Fruit fly (Drosophila melanogaster) whole organism, pupa: ENCODE measurements around the gene Tailor.

Experiments
- CG10348 ChIP-seq: fragments of 200-800 bp; sonication (Bioruptor generic); IDR thresholded peaks from 2 replicates; pipeline ENCODE4 v1.3.6; 2022; ENCODE audit warnings: missing biosample characterization, missing genetic modification characterization
- CG12605 ChIP-seq: fragments of 200-800 bp; sonication (Bioruptor generic); IDR thresholded peaks from 2 replicates; pipeline ENCODE4 v1.3.6; 2022; ENCODE audit warnings: missing biosample characterization, missing genetic modification characterization
- CG13204 ChIP-seq: fragments of 200-800 bp; sonication (Bioruptor generic); optimal IDR thresholded peaks from 2 replicates; lab custom pipeline; 2018; ENCODE audit warnings: missing biosample characterization, mild to moderate bottlenecking, missing genetic modification characterization, moderate library complexity
- CG14655 ChIP-seq: fragments of 200-800 bp; sonication (Bioruptor generic); optimal IDR thresholded peaks from 3 replicates; lab custom pipeline; 2017; ENCODE audit warnings: mild to moderate bottlenecking, missing biosample characterization, missing genetic modification reagents, missing genetic modification characterization
- CG15710 ChIP-seq: fragments of 200-800 bp; sonication (Bioruptor generic); optimal IDR thresholded peaks from 2 replicates; lab custom pipeline; 2018; ENCODE audit warnings: missing biosample characterization, mild to moderate bottlenecking, missing genetic modification characterization, moderate library complexity
- CG17806 ChIP-seq: fragments of 200-800 bp; sonication (Bioruptor generic); optimal IDR thresholded peaks from 2 replicates; lab custom pipeline; 2018; ENCODE audit warnings: missing biosample characterization, mild to moderate bottlenecking, missing genetic modification characterization, moderate library complexity
- CG32121 ChIP-seq: fragments of 200-800 bp; sonication (Bioruptor generic); IDR thresholded peaks from 2 replicates; pipeline ENCODE4 v1.3.6; 2022; ENCODE audit warnings: missing biosample characterization, missing genetic modification characterization
- CG34367 ChIP-seq: fragments of 200-800 bp; sonication (Bioruptor generic); optimal IDR thresholded peaks from 2 replicates; lab custom pipeline; 2018; ENCODE audit warnings: missing biosample characterization, mild to moderate bottlenecking, missing genetic modification characterization
- CG4496 ChIP-seq: fragments of 200-800 bp; sonication (Bioruptor generic); IDR thresholded peaks from 3 replicates; pipeline ENCODE4 v1.3.6; 2022; ENCODE audit warnings: missing biosample characterization, missing genetic modification characterization
- CG8159 ChIP-seq: fragments of 200-800 bp; sonication (Bioruptor generic); optimal IDR thresholded peaks from 3 replicates; lab custom pipeline; 2018; ENCODE audit warnings: missing biosample characterization, mild to moderate bottlenecking, missing genetic modification characterization, moderate library complexity
- CG9948 ChIP-seq: fragments of 200-800 bp; sonication (Bioruptor generic); optimal IDR thresholded peaks from 2 replicates; lab custom pipeline; 2018; ENCODE audit warnings: missing biosample characterization, mild to moderate bottlenecking, missing genetic modification characterization, moderate library complexity
- Snoo ChIP-seq: fragments of 200-800 bp; sonication (Bioruptor generic); optimal IDR thresholded peaks from 3 replicates; lab custom pipeline; 2017; ENCODE audit warnings: missing biosample characterization, mild to moderate bottlenecking, missing genetic modification characterization, inconsistent platforms
- rn ChIP-seq: fragments of 200-800 bp; sonication (Bioruptor generic); IDR thresholded peaks from 2 replicates; pipeline ENCODE4 v1.3.6; 2022; ENCODE audit warnings: missing biosample characterization, missing genetic modification characterization

dm6 chr3R:7107713-7108588 lies 22.1 kb upstream of the Tailor start:
- TF ChIP-seq Snoo (tag; lab: Kevin White, UChicago) = no peak
- peak; percentile 4 for TF ChIP-seq CG8159 (tag; lab: Kevin White, UChicago)
- peak; percentile 34 for TF ChIP-seq CG13204
- TF ChIP-seq CG32121 (GFP tag; lab: Robert Waterston, UW) = no peak
- peak; percentile 7 for TF ChIP-seq CG14655 (GFP tag; lab: Kevin White, UChicago)
- TF ChIP-seq rn (GFP tag; lab: Robert Waterston, UW) = no peak
- peak; percentile 38 for TF ChIP-seq CG9948 (tag; lab: Kevin White, UChicago)
- no peak for TF ChIP-seq CG17806 (tag; lab: Kevin White, UChicago)
- TF ChIP-seq CG34367 (tag; lab: Kevin White, UChicago) = no peak
- no peak for TF ChIP-seq CG12605 (GFP tag; lab: Robert Waterston, UW)
- TF ChIP-seq CG4496 (GFP tag; lab: Robert Waterston, UW) = no peak
- no peak for TF ChIP-seq CG15710
- TF ChIP-seq CG10348 (GFP tag; lab: Robert Waterston, UW) = no peak
